Fruit fly (Drosophila melanogaster): ENCODE data around the gene Smn.

Smn gene

DNA sequence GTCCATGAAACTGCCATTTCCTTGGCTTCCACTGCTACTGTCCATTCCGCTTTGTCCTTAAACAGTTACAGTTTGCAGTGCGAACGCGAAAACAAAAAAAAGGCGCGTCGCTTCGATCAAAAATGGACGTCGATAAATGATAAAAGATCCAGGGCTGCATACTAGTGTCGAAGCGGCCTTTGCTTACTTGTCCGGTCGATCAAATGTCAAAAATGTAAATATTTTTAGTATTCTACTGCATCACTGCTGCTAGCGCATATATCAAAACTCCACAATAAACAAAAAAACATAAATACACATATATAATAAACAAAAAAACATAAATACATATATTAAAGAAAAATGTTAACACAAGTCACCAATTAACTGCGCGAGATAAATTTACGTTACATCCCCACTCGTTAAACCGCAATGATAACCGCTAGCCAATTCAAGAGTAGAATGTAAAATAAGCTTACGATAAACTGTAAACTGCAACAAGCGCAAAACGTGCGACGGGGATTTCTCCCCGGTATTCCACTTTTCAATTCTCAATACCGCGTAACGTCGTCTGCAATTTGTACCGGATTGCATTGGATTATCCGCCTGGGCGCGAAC lies 13.7 kb upstream of the Smn start, which contains the start of the genes spd-2 and Apl (continued):
- no peak for TF ChIP-seq CG1233 (GFP tag; optimal IDR thresholded peaks at IDR 0.05)
- no peak for TF ChIP-seq CG1602 (GFP tag; optimal IDR thresholded peaks at IDR 0.05)
- no peak for TF ChIP-seq CG43689 (GFP tag; IDR thresholded peaks at IDR 0.05)
- no peak for TF ChIP-seq fd96Cb (tag; optimal IDR thresholded peaks at IDR 0.05)
- no peak for TF ChIP-seq PHDP (tag; optimal IDR thresholded peaks at IDR 0.05)
- no peak for TF ChIP-seq CG4282 (GFP tag; optimal IDR thresholded peaks at IDR 0.05)
- TF ChIP-seq CG15011 (GFP tag; optimal IDR thresholded peaks at IDR 0.05), result no peak
- TF ChIP-seq wdn (GFP tag; IDR thresholded peaks at IDR 0.05), result no peak
- TF ChIP-seq Max (GFP tag; optimal IDR thresholded peaks at IDR 0.05), result no peak
- no peak for TF ChIP-seq CG10366 (GFP tag; IDR thresholded peaks at IDR 0.05)
- TF ChIP-seq CG4328 (GFP tag; optimal IDR thresholded peaks at IDR 0.05), result no peak
- TF ChIP-seq chm (GFP tag; IDR thresholded peaks at IDR 0.05), result no peak
- TF ChIP-seq CG31441 (GFP tag; IDR thresholded peaks at IDR 0.05), result no peak
- TF ChIP-seq CG17186 (GFP tag; optimal IDR thresholded peaks at IDR 0.05), result peak; percentile 30
- TF ChIP-seq CG6791 (GFP tag; IDR thresholded peaks at IDR 0.05; ENCODE audit: partially characterized antibody), result peak; percentile 52; the same call in 1 of the 3 replicates
- peak; percentile 22 for TF ChIP-seq CoRest (tag; optimal IDR thresholded peaks at IDR 0.05)
- no peak for TF ChIP-seq D (optimal IDR thresholded peaks at IDR 0.05)
- TF ChIP-seq D (GFP tag; optimal IDR thresholded peaks at IDR 0.05), result no peak
- TF ChIP-seq CG10431 (GFP tag; optimal IDR thresholded peaks at IDR 0.05), result no peak
- no peak for TF ChIP-seq sc (optimal IDR thresholded peaks at IDR 0.05)
- no peak for TF ChIP-seq sc (GFP tag; optimal IDR thresholded peaks at IDR 0.05)
- peak; percentile 22 for TF ChIP-seq CG30020 (tag; optimal IDR thresholded peaks at IDR 0.05)
- peak; percentile 57 for TF ChIP-seq amos (GFP tag; IDR thresholded peaks at IDR 0.05; ENCODE audit: partially characterized antibody)
- TF ChIP-seq insv (GFP tag; optimal IDR thresholded peaks at IDR 0.05), result no peak
- peak; percentile 51 for TF ChIP-seq CG18764 (GFP tag; optimal IDR thresholded peaks at IDR 0.05)
- TF ChIP-seq CG15514 (GFP tag; optimal IDR thresholded peaks at IDR 0.05), result no peak
- TF ChIP-seq Sry-β (GFP tag; optimal IDR thresholded peaks at IDR 0.05), result no peak
- TF ChIP-seq CG11398 (GFP tag; optimal IDR thresholded peaks at IDR 0.05), result no peak
- no peak for TF ChIP-seq Side (GFP tag; optimal IDR thresholded peaks at IDR 0.05)
- TF ChIP-seq en (GFP tag; optimal IDR thresholded peaks at IDR 0.05), result no peak
- no peak for TF ChIP-seq Sox102F (GFP tag; optimal IDR thresholded peaks at IDR 0.05)
- TF ChIP-seq Rx (GFP tag; IDR thresholded peaks at IDR 0.05), result no peak
- TF ChIP-seq seq (GFP tag; IDR thresholded peaks at IDR 0.05), result no peak
- TF ChIP-seq hth (optimal IDR thresholded peaks at IDR 0.05), result no peak
- TF ChIP-seq so (GFP tag; IDR thresholded peaks at IDR 0.05), result no peak
- TF ChIP-seq CG11085 (GFP tag; IDR thresholded peaks at IDR 0.05), result no peak
- no peak for TF ChIP-seq NC2α (GFP tag; optimal IDR thresholded peaks at IDR 0.05)
- TF ChIP-seq ind (GFP tag; optimal IDR thresholded peaks at IDR 0.05), result no peak
- no peak for TF ChIP-seq CG6175 (GFP tag; IDR thresholded peaks at IDR 0.05)
- TF ChIP-seq CG30403 (GFP tag; optimal IDR thresholded peaks at IDR 0.05), result no peak
- no peak for TF ChIP-seq CG17385 (GFP tag; optimal IDR thresholded peaks at IDR 0.05)
- TF ChIP-seq croc (GFP tag; conservative IDR thresholded peaks at IDR 0.05), result no peak
- no peak for TF ChIP-seq trh (GFP tag; optimal IDR thresholded peaks at IDR 0.05)
- peak; percentile 59 for TF ChIP-seq knrl (GFP tag; IDR thresholded peaks at IDR 0.05; ENCODE audit: partially characterized antibody)
- no peak for TF ChIP-seq maf-S (GFP tag; optimal IDR thresholded peaks at IDR 0.05)
- no peak for TF ChIP-seq Mes4 (GFP tag; optimal IDR thresholded peaks at IDR 0.05)
- TF ChIP-seq Lpt (GFP tag; optimal IDR thresholded peaks at IDR 0.05), result no peak
- no peak for TF ChIP-seq lola (GFP tag; optimal IDR thresholded peaks at IDR 0.05)
- no peak for TF ChIP-seq Oli (tag; optimal IDR thresholded peaks at IDR 0.05)
- TF ChIP-seq YL-1 (GFP tag; optimal IDR thresholded peaks at IDR 0.05), result peak; percentile 20
- no peak for TF ChIP-seq mam (GFP tag; optimal IDR thresholded peaks at IDR 0.05)
- TF ChIP-seq ttk (GFP tag; IDR thresholded peaks at IDR 0.05), result no peak

All from whole organism, embryonic.